Fruit fly (Drosophila melanogaster): ENCODE data around the gene wnd.

wnd gene

dm6 chr3L:19655923-19656322, 20.3 kb upstream of the wnd start (continued):
- peak; percentile 33; the same call in 1 of the 3 replicates for TF ChIP-seq H15 (GFP tag; IDR thresholded peaks at IDR 0.05)
- TF ChIP-seq CG42726 (GFP tag; IDR thresholded peaks at IDR 0.05; ENCODE audit: partially characterized antibody) = no peak
- peak; percentile 25 for TF ChIP-seq CG13775 (GFP tag; optimal IDR thresholded peaks at IDR 0.05)
- TF ChIP-seq tio (GFP tag; optimal IDR thresholded peaks at IDR 0.05) = no peak
- TF ChIP-seq CG2678 (tag; optimal IDR thresholded peaks at IDR 0.05) = peak; percentile 72
- TF ChIP-seq gem (tag; optimal IDR thresholded peaks at IDR 0.05) = peak; percentile 76
- peak; percentile 7 for TF ChIP-seq CG10431 (GFP tag; optimal IDR thresholded peaks at IDR 0.05)
- peak; percentile 21 for TF ChIP-seq Lhr (GFP tag; optimal IDR thresholded peaks at IDR 0.05)
- TF ChIP-seq CG2889 (GFP tag; IDR thresholded peaks at IDR 0.05) = no peak
- peak; percentile 42 for TF ChIP-seq CG11723 (GFP tag; optimal IDR thresholded peaks at IDR 0.05)
- no peak for TF ChIP-seq Atf-2 (GFP tag; optimal IDR thresholded peaks at IDR 0.05)
- TF ChIP-seq sob (GFP tag; IDR thresholded peaks at IDR 0.05) = no peak
- TF ChIP-seq CG10274 (GFP tag; optimal IDR thresholded peaks at IDR 0.05) = no peak
- TF ChIP-seq pfk (GFP tag; optimal IDR thresholded peaks at IDR 0.05) = no peak
- TF ChIP-seq nerfin-1 (tag; optimal IDR thresholded peaks at IDR 0.05) = peak; percentile 54
- peak; percentile 69 for TF ChIP-seq CoRest (tag; optimal IDR thresholded peaks at IDR 0.05)
- peak; percentile 38; the same call in 2 of the 3 replicates for TF ChIP-seq B-H1 (GFP tag; IDR thresholded peaks at IDR 0.05)
- TF ChIP-seq CG34422 (GFP tag; IDR thresholded peaks at IDR 0.05) = peak; percentile 45; the same call in 1 of the 3 replicates
- TF ChIP-seq usp (GFP tag; optimal IDR thresholded peaks at IDR 0.05) = no peak
- no peak for TF ChIP-seq tx (GFP tag; optimal IDR thresholded peaks at IDR 0.05)
- TF ChIP-seq CG31224 (GFP tag; IDR thresholded peaks at IDR 0.05) = no peak
- TF ChIP-seq Abd-B (GFP tag; optimal IDR thresholded peaks at IDR 0.05) = peak; percentile 25
- TF ChIP-seq Asciz (GFP tag; optimal IDR thresholded peaks at IDR 0.05) = peak; percentile 73
- no peak for TF ChIP-seq lov (optimal IDR thresholded peaks at IDR 0.05)
- no peak for TF ChIP-seq lov (GFP tag; IDR thresholded peaks at IDR 0.05)
- TF ChIP-seq ewg (GFP tag; optimal IDR thresholded peaks at IDR 0.05) = peak; percentile 35
- TF ChIP-seq CG14667 (GFP tag; IDR thresholded peaks at IDR 0.05) = 0 out of 2 replicates have a peak, but pooled peaks have one; percentile 12
- TF ChIP-seq btn (GFP tag; optimal IDR thresholded peaks at IDR 0.05) = no peak
- TF ChIP-seq Dll (GFP tag; IDR thresholded peaks at IDR 0.05; ENCODE audit: partially characterized antibody) = no peak
- no peak for TF ChIP-seq pan (optimal IDR thresholded peaks at IDR 0.05)
- TF ChIP-seq pan (GFP tag; optimal IDR thresholded peaks at IDR 0.05 in 1 of 2, IDR thresholded peaks at IDR 0.05 in 1 of 2) = peak in 1 of 2 experiments; percentile 48
- no peak for TF ChIP-seq Dip3 (GFP tag; optimal IDR thresholded peaks at IDR 0.05)
- no peak for TF ChIP-seq fd3F (GFP tag; optimal IDR thresholded peaks at IDR 0.05)
- peak; percentile 72 for TF ChIP-seq dysf (GFP tag; IDR thresholded peaks at IDR 0.05)
- TF ChIP-seq Dad (GFP tag; optimal IDR thresholded peaks at IDR 0.05) = no peak
- TF ChIP-seq pb (GFP tag; optimal IDR thresholded peaks at IDR 0.05) = no peak
- no peak for TF ChIP-seq Drgx (GFP tag; IDR thresholded peaks at IDR 0.05)
- TF ChIP-seq D19B (GFP tag; optimal IDR thresholded peaks at IDR 0.05) = no peak
- TF ChIP-seq tna (GFP tag; IDR thresholded peaks at IDR 0.05; ENCODE audit: partially characterized antibody) = no peak
- peak; percentile 72 for TF ChIP-seq Ptx1 (GFP tag; IDR thresholded peaks at IDR 0.05)
- TF ChIP-seq Aef1 (GFP tag; IDR thresholded peaks at IDR 0.05) = 0 out of 3 replicates have a peak, but pooled peaks have one; percentile 12
- no peak for TF ChIP-seq CG31388 (GFP tag; optimal IDR thresholded peaks at IDR 0.05)
- peak; percentile 63 for TF ChIP-seq ATbp (GFP tag; optimal IDR thresholded peaks at IDR 0.05)
- TF ChIP-seq CG15514 (GFP tag; optimal IDR thresholded peaks at IDR 0.05) = peak; percentile 4
- peak; percentile 59 for TF ChIP-seq zen (tag; optimal IDR thresholded peaks at IDR 0.05)
- no peak for TF ChIP-seq chinmo (GFP tag; IDR thresholded peaks at IDR 0.05; ENCODE audit: partially characterized antibody)
- no peak for TF ChIP-seq crp (GFP tag; optimal IDR thresholded peaks at IDR 0.05)
- no peak for TF ChIP-seq cg (GFP tag; optimal IDR thresholded peaks at IDR 0.05)
- no peak for TF ChIP-seq dimm (GFP tag; IDR thresholded peaks at IDR 0.05)
- TF ChIP-seq sim (GFP tag; IDR thresholded peaks at IDR 0.05) = 0 out of 2 replicates have a peak, but pooled peaks have one; percentile 12
- 0 out of 2 replicates have a peak, but pooled peaks have one; percentile 36 for TF ChIP-seq Gsc (GFP tag; IDR thresholded peaks at IDR 0.05)

Data from whole organism, embryonic.